Worm (Caenorhabditis elegans) whole organism, L3 larva: ENCODE results near the gene K08D12.4.

Experiments used
- R02D3.7 ChIP-seq: fragments of 150-350 bp; optimal IDR thresholded peaks from 2 replicates; lab custom pipeline; 2014; ENCODE audit warnings: missing biosample characterization, missing genetic modification characterization
- ZK546.5 ChIP-seq: sonication (generic microtip); optimal IDR thresholded peaks from 2 replicates; lab custom pipeline; 2017; ENCODE audit warnings: missing biosample characterization, missing genetic modification characterization
- aly-2 ChIP-seq: fragments of 150-350 bp; optimal IDR thresholded peaks from 2 replicates; lab custom pipeline; 2014; ENCODE audit warnings: missing biosample characterization, missing genetic modification characterization
- ama-1 ChIP-seq: fragments of 150-350 bp; optimal IDR thresholded peaks from 2 replicates; lab custom pipeline; 2018
- ceh-16 ChIP-seq: sonication (generic microtip); optimal IDR thresholded peaks from 2 replicates; lab custom pipeline; 2017; ENCODE audit warnings: missing biosample characterization, missing genetic modification characterization
- ceh-82 ChIP-seq: fragments of 150-350 bp; optimal IDR thresholded peaks from 2 replicates; lab custom pipeline; 2014; ENCODE audit warnings: missing biosample characterization, missing genetic modification characterization
- ceh-9 ChIP-seq: sonication (generic microtip); optimal IDR thresholded peaks from 2 replicates; lab custom pipeline; 2018; ENCODE audit warnings: missing biosample characterization, missing genetic modification characterization
- egl-27 ChIP-seq: sonication (generic microtip); optimal IDR thresholded peaks from 4 replicates; lab custom pipeline; 2017; ENCODE audit warnings: missing biosample characterization, missing genetic modification reagents, missing genetic modification characterization
- egl-5 ChIP-seq: fragments of 150-350 bp; optimal IDR thresholded peaks from 2 replicates; lab custom pipeline; 2017; ENCODE audit warnings: missing biosample characterization, missing genetic modification reagents, missing genetic modification characterization, inconsistent platforms
- elt-1 ChIP-seq: fragments of 150-350 bp; optimal IDR thresholded peaks from 2 replicates; lab custom pipeline; 2014; ENCODE audit warnings: missing biosample characterization, missing genetic modification characterization
- elt-2 ChIP-seq: sonication (generic microtip); optimal IDR thresholded peaks from 2 replicates; lab custom pipeline; 2016; ENCODE audit warnings: missing genetic modification reagents, mild to moderate bottlenecking, missing genetic modification characterization, missing compliant biosample characterization
- elt-3 ChIP-seq, 3 experiments: fragments of 150-350 bp in 1 of 3; sonication (generic microtip) in 2 of 3; optimal IDR thresholded peaks; 2 replicates in 2 of 3; 4 replicates in 1 of 3; lab custom pipeline; 2014 to 2017; ENCODE audit warnings: missing biosample characterization in 3 of 3, missing genetic modification characterization in 3 of 3
- fkh-10 ChIP-seq: sonication (generic microtip); optimal IDR thresholded peaks from 2 replicates; lab custom pipeline; 2017; ENCODE audit warnings: missing biosample characterization, missing genetic modification reagents, missing genetic modification characterization
- jun-1 ChIP-seq: fragments of 150-350 bp; optimal IDR thresholded peaks from 2 replicates; lab custom pipeline; 2014; ENCODE audit warnings: missing biosample characterization, missing genetic modification reagents, missing genetic modification characterization
- lin-15B ChIP-seq: fragments of 150-350 bp; optimal IDR thresholded peaks from 2 replicates; lab custom pipeline; 2014; ENCODE audit warnings: missing biosample characterization, missing genetic modification characterization
- lsy-12 ChIP-seq: sonication (generic microtip); optimal IDR thresholded peaks from 2 replicates; lab custom pipeline; 2016; ENCODE audit warnings: mild to moderate bottlenecking, missing genetic modification characterization, missing compliant biosample characterization
- mdl-1 ChIP-seq: fragments of 150-350 bp; optimal IDR thresholded peaks from 2 replicates; lab custom pipeline; 2014; ENCODE audit warnings: missing biosample characterization, missing genetic modification characterization
- mml-1 ChIP-seq: fragments of 150-350 bp; sonication (generic microtip); optimal IDR thresholded peaks from 3 replicates; lab custom pipeline; 2014; ENCODE audit warnings: missing biosample characterization, missing genetic modification characterization
- nfya-1 ChIP-seq: sonication (generic microtip); optimal IDR thresholded peaks from 2 replicates; lab custom pipeline; 2017; ENCODE audit warnings: missing genetic modification characterization, mild to moderate bottlenecking, missing compliant biosample characterization, antibody characterized with exemption, moderate library complexity; ENCODE audit not compliant: insufficient read depth
- nhr-11 ChIP-seq: fragments of 150-350 bp; optimal IDR thresholded peaks from 2 replicates; lab custom pipeline; 2014; ENCODE audit warnings: missing biosample characterization, missing genetic modification characterization
- nhr-23 ChIP-seq: fragments of 150-350 bp; optimal IDR thresholded peaks from 2 replicates; lab custom pipeline; 2014; ENCODE audit warnings: missing biosample characterization, missing genetic modification reagents, missing genetic modification characterization
- nhr-237 ChIP-seq: fragments of 150-350 bp; optimal IDR thresholded peaks from 2 replicates; lab custom pipeline; 2014; ENCODE audit warnings: missing biosample characterization, missing genetic modification characterization
- nhr-25 ChIP-seq: sonication (generic microtip); optimal IDR thresholded peaks from 2 replicates; lab custom pipeline; 2017; ENCODE audit warnings: missing biosample characterization, missing genetic modification characterization
- nhr-43 ChIP-seq: sonication (generic microtip); optimal IDR thresholded peaks from 2 replicates; lab custom pipeline; 2016; ENCODE audit warnings: mild to moderate bottlenecking, missing genetic modification characterization, missing compliant biosample characterization; ENCODE audit not compliant: poor library complexity, severe bottlenecking
- nhr-67 ChIP-seq: fragments of 150-350 bp; optimal IDR thresholded peaks from 2 replicates; lab custom pipeline; 2014; ENCODE audit warnings: missing biosample characterization, missing genetic modification characterization
- nhr-76 ChIP-seq: fragments of 150-350 bp; sonication (generic microtip); optimal IDR thresholded peaks from 5 replicates; lab custom pipeline; 2014; ENCODE audit warnings: missing biosample characterization, missing genetic modification characterization
- nhr-77 ChIP-seq: fragments of 150-350 bp; optimal IDR thresholded peaks from 2 replicates; lab custom pipeline; 2014; ENCODE audit warnings: missing biosample characterization, missing genetic modification characterization
- pha-4 ChIP-seq: fragments of 150-350 bp; optimal IDR thresholded peaks from 2 replicates; lab custom pipeline; 2014; ENCODE audit warnings: missing biosample characterization, missing genetic modification reagents, missing genetic modification characterization
- pqm-1 ChIP-seq: fragments of 150-350 bp; optimal IDR thresholded peaks from 2 replicates; lab custom pipeline; 2017; ENCODE audit warnings: missing biosample characterization, missing genetic modification characterization, inconsistent platforms
- sea-2 ChIP-seq: fragments of 150-350 bp; sonication (generic microtip); optimal IDR thresholded peaks from 4 replicates; lab custom pipeline; 2014; ENCODE audit warnings: missing biosample characterization, missing genetic modification reagents, missing genetic modification characterization
- skn-1 ChIP-seq: fragments of 150-350 bp; optimal IDR thresholded peaks from 2 replicates; lab custom pipeline; 2014; ENCODE audit warnings: missing biosample characterization, missing genetic modification characterization
- snpc-4 ChIP-seq: fragments of 150-350 bp; optimal IDR thresholded peaks from 2 replicates; lab custom pipeline; 2014; ENCODE audit warnings: missing biosample characterization, missing genetic modification characterization
- tbx-2 ChIP-seq: sonication (generic microtip); optimal IDR thresholded peaks from 2 replicates; lab custom pipeline; 2016; ENCODE audit warnings: mild to moderate bottlenecking, missing genetic modification characterization, missing compliant biosample characterization
- unc-39 ChIP-seq: sonication (generic microtip); optimal IDR thresholded peaks from 4 replicates; lab custom pipeline; 2017; ENCODE audit warnings: missing biosample characterization, missing genetic modification characterization
- unc-62 ChIP-seq: fragments of 150-350 bp; sonication (generic microtip); optimal IDR thresholded peaks from 4 replicates; lab custom pipeline; 2014; ENCODE audit warnings: missing biosample characterization, missing genetic modification reagents, missing genetic modification characterization
- zag-1 ChIP-seq: fragments of 150-350 bp; optimal IDR thresholded peaks from 2 replicates; lab custom pipeline; 2014; ENCODE audit warnings: missing biosample characterization, missing genetic modification characterization
- ztf-4 ChIP-seq: fragments of 150-350 bp; optimal IDR thresholded peaks from 2 replicates; lab custom pipeline; 2014; ENCODE audit warnings: missing biosample characterization, missing genetic modification characterization

K08D12.4 gene

ce11 chrIV:1682066-1682465 is 25.0 kb upstream of the K08D12.4 start, which contains the start of gene Y41D4B.24:
Gene Y41D4B.24 (minus strand): TSS chrIV:1682166.
- TF ChIP-seq fkh-10 (GFP tag; lab: Kevin White, UChicago) (no peak), nhr-43 (tag; lab: Kevin White, UChicago) (no peak), unc-62 (no peak), ceh-82 (tag; lab: Kevin White, UChicago) (no peak), skn-1 (tag; lab: Kevin White, UChicago) (no peak), nhr-67 (tag; lab: Kevin White, UChicago) (no peak), sea-2 (no peak), nhr-237 (tag; lab: Kevin White, UChicago) (no peak), egl-27 (no peak), ZK546.5 (tag; lab: Kevin White, UChicago) (no peak), jun-1 (tag; lab: Kevin White, UChicago) (no peak), aly-2 (tag; lab: Kevin White, UChicago) (no peak), mdl-1 (tag; lab: Kevin White, UChicago) (no peak), ceh-9 (tag; lab: Kevin White, UChicago) (no peak), nhr-25 (no peak), nhr-11 (tag; lab: Kevin White, UChicago) (no peak), elt-2 (tag; lab: Kevin White, UChicago) (no peak), ama-1 (lab: Kevin White, UChicago) (no peak)

- TF ChIP-seq lsy-12 (tag; lab: Kevin White, UChicago) (no peak), jun-1 (tag; lab: Kevin White, UChicago) (no peak), nhr-76 (tag; lab: Kevin White, UChicago) (no peak), skn-1 (tag; lab: Kevin White, UChicago) (no peak), mml-1 (tag; lab: Kevin White, UChicago) (no peak), elt-1 (tag; lab: Kevin White, UChicago) (no peak), egl-5 (tag; lab: Kevin White, UChicago) (no peak), pqm-1 (tag; lab: Kevin White, UChicago) (no peak), ztf-4 (tag; lab: Kevin White, UChicago) (no peak), nhr-237 (tag; lab: Kevin White, UChicago) (no peak), fkh-10 (GFP tag; lab: Kevin White, UChicago) (no peak), R02D3.7 (no peak), unc-62 (no peak), lin-15B (tag; lab: Kevin White, UChicago) (no peak), nhr-67 (tag; lab: Kevin White, UChicago) (no peak), ceh-16 (tag; lab: Kevin White, UChicago) (no peak)
Measured at ce11 chrIV:1687151-1687550, 19.9 kb upstream of the K08D12.4 start.

- TF ChIP-seq sea-2 (no peak), fkh-10 (GFP tag; lab: Kevin White, UChicago) (peak; percentile 30)
Measured at ce11 chrIV:1691651-1692050, 15.4 kb upstream of the K08D12.4 start.

ce11 chrIV:1699599-1699998 is 7.5 kb upstream of the K08D12.4 start, which contains the start of gene bus-2:
Gene bus-2 (plus strand): TSS chrIV:1699899.
- no peak for TF ChIP-seq nfya-1 (tag; lab: Kevin White, UChicago)
- TF ChIP-seq unc-39 (tag; lab: Kevin White, UChicago), result no peak
- no peak for TF ChIP-seq zag-1 (tag; lab: Kevin White, UChicago)
- no peak for TF ChIP-seq aly-2 (tag; lab: Kevin White, UChicago)
- TF ChIP-seq skn-1 (tag; lab: Kevin White, UChicago), result no peak
- TF ChIP-seq elt-3 (tag; optimal IDR thresholded peaks at IDR 0.05; lab: Kevin White, UChicago), result no peak

- no peak for TF ChIP-seq sea-2
- TF ChIP-seq fkh-10 (GFP tag; lab: Kevin White, UChicago), result no peak
- no peak for TF ChIP-seq snpc-4 (tag; lab: Kevin White, UChicago)
- no peak for TF ChIP-seq tbx-2 (tag; lab: Kevin White, UChicago)
- no peak for TF ChIP-seq pqm-1 (tag; lab: Kevin White, UChicago)
- no peak for TF ChIP-seq ztf-4 (tag; lab: Kevin White, UChicago)
- TF ChIP-seq ceh-82 (tag; lab: Kevin White, UChicago), result no peak
- no peak for TF ChIP-seq nhr-25
- no peak for TF ChIP-seq nhr-77 (tag; lab: Kevin White, UChicago)
- no peak for TF ChIP-seq zag-1 (tag; lab: Kevin White, UChicago)
- TF ChIP-seq ama-1 (lab: Kevin White, UChicago), result no peak
- no peak for TF ChIP-seq jun-1 (tag; lab: Kevin White, UChicago)
- no peak for TF ChIP-seq mdl-1 (tag; lab: Kevin White, UChicago)
- TF ChIP-seq nhr-23 (tag; lab: Kevin White, UChicago), result no peak
- TF ChIP-seq pha-4 (tag; lab: Kevin White, UChicago), result no peak
- TF ChIP-seq aly-2 (tag; lab: Kevin White, UChicago), result no peak
Measured at ce11 chrIV:1707960-1708359, 864 bp downstream of the K08D12.4 start.
